Worm (Caenorhabditis elegans): Measurements from ENCODE around the gene srlf-13.

Gene srlf-13

DNA sequence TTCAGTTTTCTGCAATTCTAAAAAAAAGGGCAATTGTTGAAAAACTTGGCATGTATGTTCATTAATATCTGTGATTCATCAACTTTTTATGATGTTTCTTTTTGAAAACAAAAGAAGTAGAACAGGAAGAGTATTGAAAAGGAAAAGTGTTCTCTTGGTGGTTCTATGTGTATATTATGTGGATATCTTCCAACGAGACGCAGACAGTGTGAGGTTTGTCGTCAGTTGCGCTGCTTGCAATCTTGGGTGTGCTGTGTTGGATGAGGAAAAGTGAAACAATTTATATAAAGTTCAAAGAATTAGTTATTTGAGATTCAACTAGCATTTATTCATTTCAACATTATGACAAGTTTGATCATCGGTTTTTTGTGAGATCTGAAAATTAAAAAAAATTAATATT lies 44.0 kb downstream of the srlf-13 start:
- no peak for TF ChIP-seq him-1 (tag; optimal IDR thresholded peaks at IDR 0.05)
- TF ChIP-seq W03F9.2 (tag; optimal IDR thresholded peaks at IDR 0.05), result no peak
- TF ChIP-seq dao-5 (tag; optimal IDR thresholded peaks at IDR 0.05), result no peak

DNA sequence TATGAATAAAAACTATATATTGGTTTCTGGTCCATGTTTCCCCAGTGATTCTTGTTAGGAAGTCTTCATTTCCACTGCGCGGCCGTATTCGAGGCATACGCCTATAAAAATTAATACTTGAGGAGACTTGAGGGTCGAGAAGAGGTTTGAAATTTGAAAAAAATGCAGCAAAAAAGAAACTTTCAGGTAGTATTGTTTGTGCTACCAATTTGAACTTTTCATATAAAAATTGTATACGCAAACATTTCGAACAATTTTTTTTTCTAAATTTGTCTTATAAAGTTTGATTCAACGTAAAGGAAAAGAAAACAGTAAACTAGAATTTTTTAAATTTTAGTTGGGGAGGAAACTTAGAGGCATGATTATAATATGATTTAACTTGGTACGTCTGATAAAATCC lies 44.6 kb downstream of the srlf-13 start, which contains the start of gene T11G6.4:
Gene T11G6.4, minus strand, starts transcription at position 101 of the 400 bp plus-strand sequence.
- TF ChIP-seq him-1 (tag; optimal IDR thresholded peaks at IDR 0.05), result no peak
- no peak for TF ChIP-seq W03F9.2 (tag; optimal IDR thresholded peaks at IDR 0.05)
- TF ChIP-seq dao-5 (tag; optimal IDR thresholded peaks at IDR 0.05), result no peak

- TF ChIP-seq him-1 (tag; optimal IDR thresholded peaks at IDR 0.05) (no peak), W03F9.2 (tag; optimal IDR thresholded peaks at IDR 0.05) (no peak), dao-5 (tag; optimal IDR thresholded peaks at IDR 0.05) (no peak)
These were observed 45.3 kb downstream of the srlf-13 start for ce11 chrIV:10851136-10851535.

All from whole organism, L4/young adult.